Fruit fly (Drosophila melanogaster): ENCODE results near the gene Kap-alpha1.

Gene Kap-alpha1

DNA sequence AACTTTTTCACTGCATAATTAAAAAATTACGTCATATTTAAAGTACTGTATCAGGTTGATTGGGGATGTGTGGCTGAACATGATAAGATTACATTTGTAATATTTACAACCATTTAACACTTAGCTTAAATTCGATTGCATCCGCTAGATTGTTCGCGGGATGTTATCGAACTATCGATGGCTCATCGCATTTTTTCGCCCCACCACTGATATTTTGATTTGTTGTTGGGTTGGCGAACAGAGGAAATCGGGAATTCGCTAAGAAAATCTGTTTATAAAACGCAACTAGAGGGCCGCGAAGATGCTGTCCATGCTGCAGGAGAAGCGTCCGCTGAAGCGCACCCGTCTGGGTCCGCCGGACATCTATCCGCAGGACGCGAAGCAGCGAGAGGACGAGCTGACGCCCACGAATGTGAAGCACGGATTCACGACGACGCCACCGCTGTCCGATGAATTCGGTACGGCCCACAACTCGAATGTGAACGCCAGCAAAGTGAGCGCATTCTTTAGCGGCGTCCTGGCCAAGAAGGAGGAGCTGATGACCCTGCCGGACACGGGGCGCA, 29.4 kb downstream of the Kap-alpha1 start, which contains the start of gene kto (continued):
- TF ChIP-seq hbn (GFP tag; IDR thresholded peaks at IDR 0.05; ENCODE audit: partially characterized antibody) = peak; percentile 88
- no peak for TF ChIP-seq Asciz (GFP tag; optimal IDR thresholded peaks at IDR 0.05)
- peak; percentile 89 for TF ChIP-seq Scr (GFP tag; IDR thresholded peaks at IDR 0.05; ENCODE audit: partially characterized antibody)
- TF ChIP-seq CG2116 (GFP tag; optimal IDR thresholded peaks at IDR 0.05) = peak; percentile 52
- no peak for TF ChIP-seq CG3065 (GFP tag; optimal IDR thresholded peaks at IDR 0.05)
- TF ChIP-seq BEAF-32 (GFP tag; optimal IDR thresholded peaks at IDR 0.05) = peak; percentile 84
- no peak for TF ChIP-seq pros (GFP tag; optimal IDR thresholded peaks at IDR 0.05)
- no peak for TF ChIP-seq gsb (GFP tag; IDR thresholded peaks at IDR 0.05)
- TF ChIP-seq fu2 (GFP tag; optimal IDR thresholded peaks at IDR 0.05) = no peak
- no peak for TF ChIP-seq D (optimal IDR thresholded peaks at IDR 0.05)
- no peak for TF ChIP-seq D (GFP tag; optimal IDR thresholded peaks at IDR 0.05)
- no peak for TF ChIP-seq disco-r (GFP tag; optimal IDR thresholded peaks at IDR 0.05)
- TF ChIP-seq pho (GFP tag; optimal IDR thresholded peaks at IDR 0.05) = no peak
- TF ChIP-seq scrt (GFP tag; optimal IDR thresholded peaks at IDR 0.05) = no peak
- no peak for TF ChIP-seq fd96Cb (tag; optimal IDR thresholded peaks at IDR 0.05)
- TF ChIP-seq CG32772 (GFP tag; IDR thresholded peaks at IDR 0.05) = no peak
- TF ChIP-seq CG34224 (GFP tag; IDR thresholded peaks at IDR 0.05; ENCODE audit: partially characterized antibody) = peak; percentile 95
- peak; percentile 96 for TF ChIP-seq Dp (GFP tag; optimal IDR thresholded peaks at IDR 0.05)
- TF ChIP-seq PHDP (tag; optimal IDR thresholded peaks at IDR 0.05) = no peak
- no peak for TF ChIP-seq CG6272 (GFP tag; IDR thresholded peaks at IDR 0.05)
- no peak for TF ChIP-seq Kr (GFP tag; optimal IDR thresholded peaks at IDR 0.05)
- no peak for TF ChIP-seq CG3407 (GFP tag; optimal IDR thresholded peaks at IDR 0.05)
- TF ChIP-seq CG12071 (GFP tag; optimal IDR thresholded peaks at IDR 0.05) = no peak
- TF ChIP-seq Lhr (GFP tag; optimal IDR thresholded peaks at IDR 0.05) = no peak
- no peak for TF ChIP-seq CG17912 (GFP tag; optimal IDR thresholded peaks at IDR 0.05)
- TF ChIP-seq salm (tag; optimal IDR thresholded peaks at IDR 0.05) = no peak
- TF ChIP-seq eve (GFP tag; optimal IDR thresholded peaks at IDR 0.05) = no peak
- TF ChIP-seq Dll (GFP tag; IDR thresholded peaks at IDR 0.05; ENCODE audit: partially characterized antibody) = peak; percentile 91
- TF ChIP-seq CG7745 (tag; optimal IDR thresholded peaks at IDR 0.05) = no peak
- TF ChIP-seq danr (GFP tag; IDR thresholded peaks at IDR 0.05) = no peak
- TF ChIP-seq CG12744 (GFP tag; optimal IDR thresholded peaks at IDR 0.05) = no peak
- no peak for TF ChIP-seq emc (GFP tag; optimal IDR thresholded peaks at IDR 0.05)
- no peak for TF ChIP-seq CG13775 (GFP tag; optimal IDR thresholded peaks at IDR 0.05)
- no peak for TF ChIP-seq Rfx (GFP tag; IDR thresholded peaks at IDR 0.05)
- TF ChIP-seq CG10959 (GFP tag; IDR thresholded peaks at IDR 0.05) = no peak
- TF ChIP-seq Oli (tag; optimal IDR thresholded peaks at IDR 0.05) = no peak
- TF ChIP-seq CG10654 (GFP tag; optimal IDR thresholded peaks at IDR 0.05) = no peak
- no peak for TF ChIP-seq gsb-n (tag; optimal IDR thresholded peaks at IDR 0.05)
- TF ChIP-seq fd102C (GFP tag; optimal IDR thresholded peaks at IDR 0.05) = no peak
- no peak for TF ChIP-seq kay (GFP tag; optimal IDR thresholded peaks at IDR 0.05)
- TF ChIP-seq Hr78 (GFP tag; optimal IDR thresholded peaks at IDR 0.05) = no peak
- TF ChIP-seq HmgZ (tag; optimal IDR thresholded peaks at IDR 0.05) = peak; percentile 29
- no peak for TF ChIP-seq NFAT (GFP tag; IDR thresholded peaks at IDR 0.05)
- no peak for TF ChIP-seq dmrt11E (tag; optimal IDR thresholded peaks at IDR 0.05)
- no peak for TF ChIP-seq CG10274 (GFP tag; optimal IDR thresholded peaks at IDR 0.05)
- no peak for TF ChIP-seq zfh2 (GFP tag; optimal IDR thresholded peaks at IDR 0.05)
- no peak for TF ChIP-seq CG18619 (GFP tag; optimal IDR thresholded peaks at IDR 0.05)
- TF ChIP-seq Stat92E (GFP tag; optimal IDR thresholded peaks at IDR 0.05) = no peak
- no peak for TF ChIP-seq NfI (GFP tag; optimal IDR thresholded peaks at IDR 0.05)
- TF ChIP-seq B-H2 (GFP tag; optimal IDR thresholded peaks at IDR 0.05) = no peak

Measured in whole organism, embryonic.